Worm (Caenorhabditis elegans): ENCODE data around the gene drp-1.

- no peak for TF ChIP-seq duxl-1 (tag; optimal IDR thresholded peaks at IDR 0.05; ENCODE audit: poor library complexity)
- TF ChIP-seq cey-2 (tag; optimal IDR thresholded peaks at IDR 0.05; ENCODE audit: borderline replicate concordance, insufficient read depth) = no peak
- no peak for TF ChIP-seq unc-130 (GFP tag; optimal IDR thresholded peaks at IDR 0.05)
- no peak for TF ChIP-seq mdl-1 (tag; optimal IDR thresholded peaks at IDR 0.05)
- peak in 1 of 2 experiments; percentile 63 for TF ChIP-seq unc-62 (GFP tag; optimal IDR thresholded peaks at IDR 0.05 in 1 of 2)
- TF ChIP-seq unc-62 (tag; optimal IDR thresholded peaks at IDR 0.05) = no peak
- no peak for TF ChIP-seq sdz-12 (GFP tag; optimal IDR thresholded peaks at IDR 0.05)
- TF ChIP-seq nhr-77 (tag; optimal IDR thresholded peaks at IDR 0.05) = no peak
- TF ChIP-seq ama-1 (optimal IDR thresholded peaks at IDR 0.05) = no peak
- no peak for TF ChIP-seq ces-1 (GFP tag; optimal IDR thresholded peaks at IDR 0.05)
- TF ChIP-seq Y75B8A.6 (GFP tag; IDR thresholded peaks at IDR 0.05) = no peak
- no peak for TF ChIP-seq ceh-20 (GFP tag; IDR thresholded peaks at IDR 0.05)
- TF ChIP-seq lin-15B (tag; optimal IDR thresholded peaks at IDR 0.05) = no peak
- no peak for TF ChIP-seq arid-1 (GFP tag; conservative IDR thresholded peaks at IDR 0.05)
- TF ChIP-seq nhr-111 (GFP tag; optimal IDR thresholded peaks at IDR 0.05) = no peak
Measured at ce11 chrIV:5492196-5492595, 46.1 kb upstream of the drp-1 start.
